Worm (Caenorhabditis elegans): ENCODE measurements around the gene Y59C2A.1.

- no peak for TF ChIP-seq ham-2 (GFP tag; optimal IDR thresholded peaks at IDR 0.05)
- no peak for TF ChIP-seq ceh-39 (tag; optimal IDR thresholded peaks at IDR 0.05)
Observed at ce11 chrII:2166376-2166775, 41.5 kb upstream of the Y59C2A.1 start, which contains the start of gene C33C12.4.
